Fruit fly (Drosophila melanogaster): ENCODE results near the gene CG14770.

CG14770 gene

dm6 chrX:1370104-1370802 is 1.2 kb downstream of the CG14770 start, which contains the start of gene ssx (continued):
- TF ChIP-seq cwo (GFP tag; optimal IDR thresholded peaks at IDR 0.05) (no peak), ewg (GFP tag; optimal IDR thresholded peaks at IDR 0.05) (peak; percentile 35), kah (GFP tag; optimal IDR thresholded peaks at IDR 0.05) (no peak), lab (GFP tag; optimal IDR thresholded peaks at IDR 0.05) (no peak), bcd (GFP tag; optimal IDR thresholded peaks at IDR 0.05) (peak; percentile 22), CG7839 (tag; optimal IDR thresholded peaks at IDR 0.05) (peak; percentile 39), Trl (optimal IDR thresholded peaks at IDR 0.05) (no peak), Trl (GFP tag; optimal IDR thresholded peaks at IDR 0.05) (peak; percentile 13), Dll (GFP tag; IDR thresholded peaks at IDR 0.05; ENCODE audit: partially characterized antibody) (peak; percentile 87), Atf-2 (GFP tag; optimal IDR thresholded peaks at IDR 0.05) (peak; percentile 27), Dfd (GFP tag; optimal IDR thresholded peaks at IDR 0.05) (no peak), scrt (GFP tag; optimal IDR thresholded peaks at IDR 0.05) (no peak), CG13894 (tag; optimal IDR thresholded peaks at IDR 0.05) (no peak), Chrac-16 (GFP tag; optimal IDR thresholded peaks at IDR 0.05) (peak; percentile 30), CG8944 (GFP tag; optimal IDR thresholded peaks at IDR 0.05) (peak; percentile 15), Eip74EF (GFP tag; optimal IDR thresholded peaks at IDR 0.05) (no peak), Abd-B (GFP tag; optimal IDR thresholded peaks at IDR 0.05) (no peak), ssp (GFP tag; IDR thresholded peaks at IDR 0.05) (no peak), CG7987 (GFP tag; optimal IDR thresholded peaks at IDR 0.05) (no peak), CG2129 (GFP tag; IDR thresholded peaks at IDR 0.05; ENCODE audit: partially characterized antibody) (peak; percentile 43; the same call in 1 of the 2 replicates), CG11560 (tag; IDR thresholded peaks at IDR 0.05) (no peak), ato (GFP tag; IDR thresholded peaks at IDR 0.05; ENCODE audit: partially characterized antibody) (peak; percentile 82), knrl (GFP tag; IDR thresholded peaks at IDR 0.05; ENCODE audit: partially characterized antibody) (peak; percentile 76), Dref (GFP tag; IDR thresholded peaks at IDR 0.05) (peak; percentile 78), CG34422 (GFP tag; IDR thresholded peaks at IDR 0.05) (0 out of 3 replicates have a peak, but pooled peaks have one; percentile 17), jing (GFP tag; optimal IDR thresholded peaks at IDR 0.05) (no peak), CG12299 (tag; optimal IDR thresholded peaks at IDR 0.05) (no peak), Blimp-1 (GFP tag; optimal IDR thresholded peaks at IDR 0.05) (no peak), Nf-YA (GFP tag; IDR thresholded peaks at IDR 0.05) (no peak), CG12155 (GFP tag; optimal IDR thresholded peaks at IDR 0.05) (no peak), usp (GFP tag; optimal IDR thresholded peaks at IDR 0.05) (no peak), vfl (GFP tag; optimal IDR thresholded peaks at IDR 0.05) (no peak), CG18476 (GFP tag; optimal IDR thresholded peaks at IDR 0.05) (no peak), grn (GFP tag; optimal IDR thresholded peaks at IDR 0.05) (peak; percentile 62), croc (GFP tag; conservative IDR thresholded peaks at IDR 0.05) (no peak), hkb (optimal IDR thresholded peaks at IDR 0.05) (no peak), hkb (GFP tag; IDR thresholded peaks at IDR 0.05) (peak; percentile 63), CG11456 (GFP tag; IDR thresholded peaks at IDR 0.05) (no peak; the same call in 2 of the 3 replicates), ro (GFP tag; IDR thresholded peaks at IDR 0.05) (no peak), CG4360 (GFP tag; IDR thresholded peaks at IDR 0.05) (no peak), zfh1 (GFP tag; IDR thresholded peaks at IDR 0.05) (peak; percentile 58; the same call in 2 of the 3 replicates), CG6854 (GFP tag; optimal IDR thresholded peaks at IDR 0.05) (peak; percentile 3), gcm2 (GFP tag; optimal IDR thresholded peaks at IDR 0.05) (no peak), H2.0 (GFP tag; IDR thresholded peaks at IDR 0.05) (0 out of 2 replicates have a peak, but pooled peaks have one; percentile 4), CG31388 (GFP tag; optimal IDR thresholded peaks at IDR 0.05) (no peak), hb (GFP tag; IDR thresholded peaks at IDR 0.05; ENCODE audit: partially characterized antibody) (peak; percentile 89), CG6813 (GFP tag; optimal IDR thresholded peaks at IDR 0.05) (no peak), Opbp (GFP tag; IDR thresholded peaks at IDR 0.05; ENCODE audit: partially characterized antibody) (peak; percentile 80; the same call in 2 of the 3 replicates), Ets97D (GFP tag; optimal IDR thresholded peaks at IDR 0.05) (peak; percentile 31)
